Worm (Caenorhabditis elegans) whole organism, L2 larva: ENCODE data around the gene mob-4.

Experiments used
- C34F6.9 ChIP-seq: fragments of 150-350 bp; optimal IDR thresholded peaks from 2 replicates; lab custom pipeline; 2014; ENCODE audit warnings: missing biosample characterization, missing genetic modification characterization
- F13H6.1 ChIP-seq: sonication (generic microtip); optimal IDR thresholded peaks from 2 replicates; lab custom pipeline; 2016; ENCODE audit warnings: missing genetic modification characterization, missing compliant biosample characterization
- R02D3.7 ChIP-seq: fragments of 150-350 bp; optimal IDR thresholded peaks from 2 replicates; lab custom pipeline; 2014; ENCODE audit warnings: missing biosample characterization, missing genetic modification characterization
- ZK546.5 ChIP-seq: sonication (generic microtip); optimal IDR thresholded peaks from 2 replicates; lab custom pipeline; 2017; ENCODE audit warnings: missing biosample characterization, missing genetic modification characterization
- aly-2 ChIP-seq: fragments of 150-350 bp; optimal IDR thresholded peaks from 2 replicates; lab custom pipeline; 2014; ENCODE audit warnings: missing biosample characterization, missing genetic modification characterization
- ama-1 ChIP-seq: fragments of 150-350 bp; optimal IDR thresholded peaks from 2 replicates; lab custom pipeline; 2018; ENCODE audit warnings: inconsistent platforms
- blmp-1 ChIP-seq: sonication (generic microtip); optimal IDR thresholded peaks from 2 replicates; lab custom pipeline; 2017; ENCODE audit warnings: missing genetic modification characterization, mild to moderate bottlenecking, missing compliant biosample characterization, antibody characterized with exemption, moderate library complexity; ENCODE audit not compliant: insufficient read depth
- ceh-82 ChIP-seq: fragments of 150-350 bp; optimal IDR thresholded peaks from 2 replicates; lab custom pipeline; 2014; ENCODE audit warnings: missing biosample characterization, missing genetic modification characterization
- crh-2 ChIP-seq: sonication (generic microtip); optimal IDR thresholded peaks from 2 replicates; lab custom pipeline; 2017; ENCODE audit warnings: missing biosample characterization, missing genetic modification characterization
- dmd-4 ChIP-seq: sonication (generic microtip); optimal IDR thresholded peaks from 2 replicates; lab custom pipeline; 2017; ENCODE audit warnings: missing biosample characterization, missing genetic modification characterization
- egl-27 ChIP-seq: sonication (generic microtip); optimal IDR thresholded peaks from 3 replicates; lab custom pipeline; 2017; ENCODE audit warnings: missing biosample characterization, missing genetic modification reagents, missing genetic modification characterization
- elt-1 ChIP-seq: fragments of 150-350 bp; optimal IDR thresholded peaks from 2 replicates; lab custom pipeline; 2014; ENCODE audit warnings: missing biosample characterization, missing genetic modification characterization
- fos-1 ChIP-seq: fragments of 150-350 bp; optimal IDR thresholded peaks from 2 replicates; lab custom pipeline; 2014; ENCODE audit warnings: missing biosample characterization, missing genetic modification characterization
- gmeb-1 ChIP-seq: fragments of 150-350 bp; optimal IDR thresholded peaks from 2 replicates; lab custom pipeline; 2014; ENCODE audit warnings: missing biosample characterization, missing genetic modification characterization
- lin-11 ChIP-seq: fragments of 150-350 bp; sonication (generic microtip); optimal IDR thresholded peaks from 2 replicates; lab custom pipeline; 2014; ENCODE audit warnings: missing biosample characterization, missing genetic modification characterization, inconsistent platforms, mixed read lengths
- lin-13 ChIP-seq: fragments of 150-350 bp; optimal IDR thresholded peaks from 2 replicates; lab custom pipeline; 2014; ENCODE audit warnings: missing biosample characterization, missing genetic modification reagents, missing genetic modification characterization
- lsy-2 ChIP-seq, 2 experiments: fragments of 150-350 bp in 1 of 2; sonication (generic microtip) in 1 of 2; optimal IDR thresholded peaks; 2 replicates each; lab custom pipeline; 2014 to 2017; ENCODE audit warnings: missing biosample characterization in 2 of 2, missing genetic modification characterization in 2 of 2
- mbf-1 ChIP-seq: sonication (generic microtip); optimal IDR thresholded peaks from 2 replicates; lab custom pipeline; 2017; ENCODE audit warnings: missing biosample characterization, missing genetic modification characterization
- mdl-1 ChIP-seq, 2 experiments: fragments of 150-350 bp in 1 of 2; sonication (generic microtip) in 1 of 2; optimal IDR thresholded peaks; 2 replicates each; lab custom pipeline; 2017; ENCODE audit warnings: missing biosample characterization in 2 of 2, missing genetic modification characterization in 2 of 2
- nhr-12 ChIP-seq: fragments of 150-350 bp; optimal IDR thresholded peaks from 2 replicates; lab custom pipeline; 2014; ENCODE audit warnings: missing biosample characterization, missing genetic modification characterization
- nhr-129 ChIP-seq: fragments of 150-350 bp; optimal IDR thresholded peaks from 2 replicates; lab custom pipeline; 2014; ENCODE audit warnings: missing biosample characterization, missing genetic modification characterization
- nhr-21 ChIP-seq: fragments of 150-350 bp; optimal IDR thresholded peaks from 2 replicates; lab custom pipeline; 2014; ENCODE audit warnings: missing biosample characterization, missing genetic modification characterization
- nhr-23 ChIP-seq: fragments of 150-350 bp; optimal IDR thresholded peaks from 2 replicates; lab custom pipeline; 2014; ENCODE audit warnings: missing biosample characterization, missing genetic modification reagents, missing genetic modification characterization
- nhr-25 ChIP-seq: fragments of 150-350 bp; sonication (generic microtip); optimal IDR thresholded peaks from 3 replicates; lab custom pipeline; 2014; ENCODE audit warnings: missing biosample characterization, missing genetic modification characterization
- nhr-6 ChIP-seq: fragments of 150-350 bp; optimal IDR thresholded peaks from 2 replicates; lab custom pipeline; 2014; ENCODE audit warnings: missing biosample characterization, missing genetic modification characterization
- peb-1 ChIP-seq: fragments of 150-350 bp; optimal IDR thresholded peaks from 2 replicates; lab custom pipeline; 2014; ENCODE audit warnings: missing biosample characterization, missing genetic modification characterization
- sem-4 ChIP-seq: fragments of 150-350 bp; optimal IDR thresholded peaks from 2 replicates; lab custom pipeline; 2014; ENCODE audit warnings: missing biosample characterization, missing genetic modification reagents, missing genetic modification characterization
- skn-1 ChIP-seq: sonication (generic microtip); optimal IDR thresholded peaks from 2 replicates; lab custom pipeline; 2017; ENCODE audit warnings: missing biosample characterization, missing genetic modification characterization
- sma-3 ChIP-seq: sonication (generic microtip); optimal IDR thresholded peaks from 2 replicates; lab custom pipeline; 2016; ENCODE audit warnings: missing genetic modification reagents, missing genetic modification characterization, missing compliant biosample characterization
- sma-9 ChIP-seq, 2 experiments: fragments of 150-350 bp in 1 of 2; sonication (generic microtip) in 1 of 2; optimal IDR thresholded peaks; 2 replicates each; lab custom pipeline; 2014 to 2016; ENCODE audit warnings: missing genetic modification characterization in 2 of 2, mild to moderate bottlenecking in 1 of 2, missing biosample characterization in 1 of 2, missing compliant biosample characterization in 1 of 2, missing genetic modification reagents in 1 of 2, moderate library complexity in 1 of 2
- snpc-4 ChIP-seq: fragments of 150-350 bp; optimal IDR thresholded peaks from 2 replicates; lab custom pipeline; 2014; ENCODE audit warnings: missing biosample characterization, missing genetic modification characterization
- unc-55 ChIP-seq: fragments of 150-350 bp; sonication (generic microtip); optimal IDR thresholded peaks from 3 replicates; lab custom pipeline; 2014; ENCODE audit warnings: missing biosample characterization, missing genetic modification reagents, missing genetic modification characterization
- unc-62 ChIP-seq: fragments of 150-350 bp; optimal IDR thresholded peaks from 2 replicates; lab custom pipeline; 2014; ENCODE audit warnings: missing biosample characterization, missing genetic modification reagents, missing genetic modification characterization
- ztf-1 ChIP-seq: fragments of 200-800 bp; sonication (Bioruptor generic); conservative IDR thresholded peaks from 2 replicates; pipeline ENCODE4 v1.3.6; 2022; ENCODE audit warnings: missing genetic modification characterization, missing compliant biosample characterization
- ztf-4 ChIP-seq: fragments of 150-350 bp; optimal IDR thresholded peaks from 2 replicates; lab custom pipeline; 2014; ENCODE audit warnings: missing biosample characterization, missing genetic modification characterization

The mob-4 gene

DNA sequence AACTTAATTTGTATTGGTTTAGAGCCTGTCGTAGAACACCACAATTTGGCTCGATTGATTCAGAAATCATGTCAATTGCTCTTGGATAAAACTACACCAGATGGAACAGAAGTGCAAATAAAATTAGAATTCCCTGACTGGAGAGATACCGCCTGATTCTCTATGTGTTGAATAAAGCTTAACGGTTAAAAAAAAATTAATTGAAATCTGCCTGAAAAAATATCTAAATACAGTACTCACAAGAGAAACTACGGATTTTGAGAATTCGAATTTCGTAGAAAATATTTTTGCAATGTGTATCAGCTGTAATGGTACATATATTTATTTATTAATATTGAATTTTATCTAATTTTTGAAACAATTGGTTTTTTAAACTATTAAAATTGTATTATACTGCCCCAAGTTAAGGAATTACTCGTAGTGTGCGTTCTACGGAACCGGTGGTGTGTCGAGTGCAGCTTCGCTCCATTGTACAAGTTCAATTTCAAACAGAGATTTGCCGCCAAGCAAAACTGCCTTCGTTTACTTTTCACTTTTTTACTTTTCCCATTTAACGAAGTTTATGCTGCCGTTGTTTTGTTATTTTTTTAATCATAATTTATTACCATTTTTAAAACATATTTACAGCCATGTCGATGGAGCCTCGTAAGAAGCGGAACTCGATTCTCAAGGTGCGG, 25.2 kb downstream of the mob-4 start, which contains the start of gene knl-1:
knl-1 (plus strand) TSS at position 626 of the 677 bp plus-strand sequence.
- TF ChIP-seq dmd-4 (tag; lab: Kevin White, UChicago) (no peak), nhr-23 (no peak), mdl-1 (tag; optimal IDR thresholded peaks at IDR 0.05; lab: Kevin White, UChicago) (no peak), C34F6.9 (tag; lab: Kevin White, UChicago) (peak; percentile 65), lin-13 (GFP tag; lab: Kevin White, UChicago) (no peak), nhr-129 (peak; percentile 76), snpc-4 (peak; percentile 9), aly-2 (tag; lab: Kevin White, UChicago) (no peak), lsy-2 (tag; optimal IDR thresholded peaks at IDR 0.05; lab: Kevin White, UChicago) (peak in 1 of 2 experiments; percentile 72), fos-1 (tag; lab: Kevin White, UChicago) (peak; percentile 2), gmeb-1 (peak; percentile 73), unc-55 (GFP tag; lab: Kevin White, UChicago) (peak; percentile 84), ceh-82 (tag; lab: Kevin White, UChicago) (no peak), elt-1 (tag; lab: Kevin White, UChicago) (no peak), nhr-21 (tag; lab: Kevin White, UChicago) (no peak), crh-2 (peak; percentile 7)

DNA sequence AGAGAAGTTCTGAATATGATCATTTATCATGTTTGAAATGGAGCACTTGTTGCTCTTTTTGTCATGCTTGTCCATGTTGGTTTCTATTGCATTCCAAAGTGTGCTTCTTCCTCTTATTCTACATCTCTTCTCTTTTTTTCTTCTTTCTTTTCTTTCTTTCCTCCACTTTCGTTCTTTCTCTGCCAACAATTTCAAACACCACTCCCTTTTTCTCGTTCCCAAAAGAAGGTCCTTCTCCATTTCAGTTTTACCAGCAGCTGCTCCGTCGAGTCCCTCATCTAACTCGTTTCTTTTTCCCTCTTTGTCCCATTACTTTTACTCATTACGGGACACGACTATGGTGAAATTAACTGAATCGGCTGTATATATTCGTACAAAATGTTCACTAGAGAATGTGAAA, 30.0 kb downstream of the mob-4 start, which contains the start of gene F09G8.5:
F09G8.5 (plus strand) TSS at position 38 of the 400 bp plus-strand sequence.
- TF ChIP-seq fos-1 (tag; lab: Kevin White, UChicago) = no peak
- peak; percentile 81 for TF ChIP-seq unc-55 (GFP tag; lab: Kevin White, UChicago)

DNA sequence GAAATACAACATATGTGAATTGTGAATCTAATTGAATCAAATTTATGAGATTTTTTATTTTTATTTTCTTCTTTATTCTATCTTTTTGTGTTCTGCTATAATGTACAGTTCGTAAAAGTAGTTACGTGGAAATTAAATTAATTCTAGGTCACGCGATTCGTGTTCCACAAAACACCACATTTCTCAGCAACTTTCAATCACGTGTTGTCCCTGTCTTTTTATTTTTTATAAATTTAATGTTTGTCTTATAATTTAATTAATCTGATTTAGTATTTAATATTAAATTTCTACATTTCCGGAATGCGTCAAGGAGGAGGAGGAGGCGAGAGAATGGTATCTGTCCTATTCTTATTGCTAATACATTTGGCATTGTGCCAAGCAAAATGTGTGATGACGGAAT, 33.1 kb downstream of the mob-4 start, which contains the start of gene ncr-2:
ncr-2 (plus strand) TSS at position 301 of the 400 bp plus-strand sequence.
- TF ChIP-seq blmp-1 (tag; lab: Kevin White, UChicago) (no peak), gmeb-1 (no peak), sem-4 (tag; lab: Kevin White, UChicago) (no peak), dmd-4 (tag; lab: Kevin White, UChicago) (no peak), nhr-6 (no peak), skn-1 (no peak), lin-13 (GFP tag; lab: Kevin White, UChicago) (no peak), sma-3 (GFP tag; lab: Kevin White, UChicago) (no peak), mbf-1 (tag; lab: Kevin White, UChicago) (no peak)

DNA sequence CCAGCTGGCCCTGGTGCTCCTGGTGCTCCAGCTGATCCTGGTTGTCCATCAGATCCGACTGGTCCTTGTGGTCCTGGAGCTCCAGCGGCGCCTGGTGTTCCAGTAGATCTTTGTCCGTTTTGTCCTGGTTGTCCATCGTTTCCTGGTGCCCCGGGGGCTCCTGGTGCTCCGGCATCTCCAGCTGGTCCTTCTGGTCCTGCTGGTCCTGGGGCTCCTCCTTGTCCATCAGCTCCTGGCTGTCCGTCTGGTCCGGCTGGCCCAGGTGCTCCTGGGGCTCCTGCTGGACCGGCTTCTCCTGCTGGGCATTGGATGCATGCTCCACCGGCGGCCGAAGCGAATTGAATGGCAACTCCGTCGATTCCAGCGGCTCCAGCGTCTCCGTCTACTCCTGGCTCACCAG, 37.7 kb downstream of the mob-4 start:
- TF ChIP-seq R02D3.7 (tag; lab: Kevin White, UChicago) = no peak
- no peak for TF ChIP-seq F13H6.1 (tag; lab: Kevin White, UChicago)
- no peak for TF ChIP-seq lin-11
- no peak for TF ChIP-seq peb-1 (tag; lab: Kevin White, UChicago)
- TF ChIP-seq sma-9 (GFP tag; optimal IDR thresholded peaks at IDR 0.05; lab: Kevin White, UChicago) = no peak
- no peak for TF ChIP-seq sma-9 (tag; optimal IDR thresholded peaks at IDR 0.05; lab: Kevin White, UChicago)
- no peak for TF ChIP-seq unc-62 (GFP tag; lab: Kevin White, UChicago)
- no peak for TF ChIP-seq sem-4 (tag; lab: Kevin White, UChicago)
- no peak for TF ChIP-seq nhr-6
- no peak for TF ChIP-seq ZK546.5 (tag; lab: Kevin White, UChicago)
- no peak for TF ChIP-seq ztf-1
- TF ChIP-seq egl-27 (tag; lab: Kevin White, UChicago) = no peak
- no peak for TF ChIP-seq snpc-4
- TF ChIP-seq ceh-82 (tag; lab: Kevin White, UChicago) = no peak
- no peak for TF ChIP-seq mbf-1 (tag; lab: Kevin White, UChicago)
- no peak for TF ChIP-seq dmd-4 (tag; lab: Kevin White, UChicago)
- TF ChIP-seq nhr-23 = no peak

ce11 chrIII:8263377-8263776, 38.5 kb downstream of the mob-4 start, which contains the start of gene col-91:
Gene col-91 (minus strand): TSS chrIII:8263664.
- TF ChIP-seq skn-1 (no peak), lin-11 (no peak), nhr-12 (tag; lab: Kevin White, UChicago) (no peak), blmp-1 (tag; lab: Kevin White, UChicago) (no peak), nhr-21 (tag; lab: Kevin White, UChicago) (peak; percentile 1), mbf-1 (tag; lab: Kevin White, UChicago) (no peak), nhr-25 (tag; lab: Kevin White, UChicago) (peak; percentile 16), ztf-4 (tag; lab: Kevin White, UChicago) (no peak), sem-4 (tag; lab: Kevin White, UChicago) (no peak), sma-9 (GFP tag; optimal IDR thresholded peaks at IDR 0.05; lab: Kevin White, UChicago) (no peak), sma-9 (tag; optimal IDR thresholded peaks at IDR 0.05; lab: Kevin White, UChicago) (no peak), mdl-1 (tag; optimal IDR thresholded peaks at IDR 0.05; lab: Kevin White, UChicago) (no peak), peb-1 (tag; lab: Kevin White, UChicago) (no peak), egl-27 (tag; lab: Kevin White, UChicago) (no peak), ama-1 (lab: Kevin White, UChicago) (no peak), ztf-1 (no peak)
